Worm (Caenorhabditis elegans) whole organism, L3 larva: ENCODE results near the gene gly-11.
A peak's percentile ranks its signal among the peaks of the same experiment; 100 is the strongest.

Source experiments
- R02D3.7 ChIP-seq: fragments of 150-350 bp; optimal IDR thresholded peaks from 2 replicates; lab custom pipeline; 2014; ENCODE audit warnings: missing biosample characterization, missing genetic modification characterization
- ZK546.5 ChIP-seq: sonication (generic microtip); optimal IDR thresholded peaks from 2 replicates; lab custom pipeline; 2017; ENCODE audit warnings: missing biosample characterization, missing genetic modification characterization
- aly-2 ChIP-seq: fragments of 150-350 bp; optimal IDR thresholded peaks from 2 replicates; lab custom pipeline; 2014; ENCODE audit warnings: missing biosample characterization, missing genetic modification characterization
- ama-1 ChIP-seq: fragments of 150-350 bp; optimal IDR thresholded peaks from 2 replicates; lab custom pipeline; 2018
- ceh-16 ChIP-seq: sonication (generic microtip); optimal IDR thresholded peaks from 2 replicates; lab custom pipeline; 2017; ENCODE audit warnings: missing biosample characterization, missing genetic modification characterization
- ceh-28 ChIP-seq: fragments of 150-350 bp; optimal IDR thresholded peaks from 2 replicates; lab custom pipeline; 2014; ENCODE audit warnings: missing biosample characterization, missing genetic modification reagents, missing genetic modification characterization
- ceh-82 ChIP-seq: fragments of 150-350 bp; optimal IDR thresholded peaks from 2 replicates; lab custom pipeline; 2014; ENCODE audit warnings: missing biosample characterization, missing genetic modification characterization
- ceh-9 ChIP-seq: sonication (generic microtip); optimal IDR thresholded peaks from 2 replicates; lab custom pipeline; 2018; ENCODE audit warnings: missing biosample characterization, missing genetic modification characterization
- egl-27 ChIP-seq: sonication (generic microtip); optimal IDR thresholded peaks from 4 replicates; lab custom pipeline; 2017; ENCODE audit warnings: missing biosample characterization, missing genetic modification reagents, missing genetic modification characterization
- egl-5 ChIP-seq: fragments of 150-350 bp; optimal IDR thresholded peaks from 2 replicates; lab custom pipeline; 2017; ENCODE audit warnings: missing biosample characterization, missing genetic modification reagents, missing genetic modification characterization, inconsistent platforms
- elt-1 ChIP-seq: fragments of 150-350 bp; optimal IDR thresholded peaks from 2 replicates; lab custom pipeline; 2014; ENCODE audit warnings: missing biosample characterization, missing genetic modification characterization
- elt-2 ChIP-seq: sonication (generic microtip); optimal IDR thresholded peaks from 2 replicates; lab custom pipeline; 2016; ENCODE audit warnings: missing genetic modification reagents, mild to moderate bottlenecking, missing genetic modification characterization, missing compliant biosample characterization
- hmg-11 ChIP-seq: sonication (generic microtip); optimal IDR thresholded peaks from 2 replicates; lab custom pipeline; 2016; ENCODE audit warnings: missing genetic modification characterization, missing compliant biosample characterization
- lin-15B ChIP-seq: fragments of 150-350 bp; optimal IDR thresholded peaks from 2 replicates; lab custom pipeline; 2014; ENCODE audit warnings: missing biosample characterization, missing genetic modification characterization
- lin-39 ChIP-seq: fragments of 150-350 bp; optimal IDR thresholded peaks from 2 replicates; lab custom pipeline; 2018; ENCODE audit warnings: missing biosample characterization, missing genetic modification reagents, missing genetic modification characterization
- nfya-1 ChIP-seq: sonication (generic microtip); optimal IDR thresholded peaks from 2 replicates; lab custom pipeline; 2017; ENCODE audit warnings: missing genetic modification characterization, mild to moderate bottlenecking, missing compliant biosample characterization, antibody characterized with exemption, moderate library complexity; ENCODE audit not compliant: insufficient read depth
- nhr-11 ChIP-seq: fragments of 150-350 bp; optimal IDR thresholded peaks from 2 replicates; lab custom pipeline; 2014; ENCODE audit warnings: missing biosample characterization, missing genetic modification characterization
- nhr-23 ChIP-seq: fragments of 150-350 bp; optimal IDR thresholded peaks from 2 replicates; lab custom pipeline; 2014; ENCODE audit warnings: missing biosample characterization, missing genetic modification reagents, missing genetic modification characterization
- nhr-237 ChIP-seq: fragments of 150-350 bp; optimal IDR thresholded peaks from 2 replicates; lab custom pipeline; 2014; ENCODE audit warnings: missing biosample characterization, missing genetic modification characterization
- nhr-25 ChIP-seq: sonication (generic microtip); optimal IDR thresholded peaks from 2 replicates; lab custom pipeline; 2017; ENCODE audit warnings: missing biosample characterization, missing genetic modification characterization
- nhr-43 ChIP-seq: sonication (generic microtip); optimal IDR thresholded peaks from 2 replicates; lab custom pipeline; 2016; ENCODE audit warnings: mild to moderate bottlenecking, missing genetic modification characterization, missing compliant biosample characterization; ENCODE audit not compliant: poor library complexity, severe bottlenecking
- nhr-67 ChIP-seq: fragments of 150-350 bp; optimal IDR thresholded peaks from 2 replicates; lab custom pipeline; 2014; ENCODE audit warnings: missing biosample characterization, missing genetic modification characterization
- nhr-76 ChIP-seq: fragments of 150-350 bp; sonication (generic microtip); optimal IDR thresholded peaks from 5 replicates; lab custom pipeline; 2014; ENCODE audit warnings: missing biosample characterization, missing genetic modification characterization
- pha-4 ChIP-seq: fragments of 150-350 bp; optimal IDR thresholded peaks from 2 replicates; lab custom pipeline; 2014; ENCODE audit warnings: missing biosample characterization, missing genetic modification reagents, missing genetic modification characterization
- pqm-1 ChIP-seq: fragments of 150-350 bp; optimal IDR thresholded peaks from 2 replicates; lab custom pipeline; 2017; ENCODE audit warnings: missing biosample characterization, missing genetic modification characterization, inconsistent platforms
- sea-2 ChIP-seq: fragments of 150-350 bp; sonication (generic microtip); optimal IDR thresholded peaks from 4 replicates; lab custom pipeline; 2014; ENCODE audit warnings: missing biosample characterization, missing genetic modification reagents, missing genetic modification characterization
- skn-1 ChIP-seq: fragments of 150-350 bp; optimal IDR thresholded peaks from 2 replicates; lab custom pipeline; 2014; ENCODE audit warnings: missing biosample characterization, missing genetic modification characterization
- unc-62 ChIP-seq: fragments of 150-350 bp; sonication (generic microtip); optimal IDR thresholded peaks from 4 replicates; lab custom pipeline; 2014; ENCODE audit warnings: missing biosample characterization, missing genetic modification reagents, missing genetic modification characterization
- zag-1 ChIP-seq: fragments of 150-350 bp; optimal IDR thresholded peaks from 2 replicates; lab custom pipeline; 2014; ENCODE audit warnings: missing biosample characterization, missing genetic modification characterization
- ztf-11 ChIP-seq: fragments of 150-350 bp; optimal IDR thresholded peaks from 2 replicates; lab custom pipeline; 2014; ENCODE audit warnings: missing biosample characterization, missing genetic modification characterization
- ztf-4 ChIP-seq: fragments of 150-350 bp; optimal IDR thresholded peaks from 2 replicates; lab custom pipeline; 2014; ENCODE audit warnings: missing biosample characterization, missing genetic modification characterization

The gly-11 gene

ce11 chrIII:12143792-12144191 lies 33.3 kb downstream of the gly-11 start:
- TF ChIP-seq elt-1 (tag; lab: Kevin White, UChicago) (no peak), nhr-25 (tag; lab: Kevin White, UChicago) (no peak), ceh-82 (tag; lab: Kevin White, UChicago) (no peak), aly-2 (no peak), pha-4 (tag; lab: Kevin White, UChicago) (no peak), egl-5 (tag; lab: Kevin White, UChicago) (no peak), lin-15B (tag; lab: Kevin White, UChicago) (no peak), ztf-4 (tag; lab: Kevin White, UChicago) (no peak), ceh-9 (tag; lab: Kevin White, UChicago) (no peak), ZK546.5 (tag; lab: Kevin White, UChicago) (no peak), egl-27 (no peak), nhr-237 (tag; lab: Kevin White, UChicago) (no peak), nhr-67 (tag; lab: Kevin White, UChicago) (no peak), nhr-43 (no peak), skn-1 (tag; lab: Kevin White, UChicago) (no peak), R02D3.7 (tag; lab: Kevin White, UChicago) (no peak), hmg-11 (tag; lab: Kevin White, UChicago) (no peak)
- TF ChIP-seq, all 47 proteins: peak for 0

ce11 chrIII:12142419-12143107 lies 34.5 kb downstream of the gly-11 start:
- TF ChIP-seq pha-4 (tag; lab: Kevin White, UChicago) (no peak), nfya-1 (tag; lab: Kevin White, UChicago) (peak; percentile 89), pqm-1 (tag; lab: Kevin White, UChicago) (no peak), zag-1 (no peak), nhr-23 (tag; lab: Kevin White, UChicago) (peak; percentile 83)

- TF ChIP-seq ztf-11 (tag; lab: Kevin White, UChicago) (no peak), nhr-25 (tag; lab: Kevin White, UChicago) (peak; percentile 31), ztf-4 (tag; lab: Kevin White, UChicago) (no peak)
Measured at ce11 chrIII:12139471-12139870, 37.6 kb downstream of the gly-11 start.

ce11 chrIII:12138235-12138634 lies 38.8 kb downstream of the gly-11 start:
- TF ChIP-seq ceh-28 (tag; lab: Kevin White, UChicago) = no peak
- peak; percentile 22 for TF ChIP-seq pqm-1 (tag; lab: Kevin White, UChicago)
- TF ChIP-seq pha-4 (tag; lab: Kevin White, UChicago) = peak; percentile 32
- TF ChIP-seq elt-2 = peak; percentile 68
- no peak for TF ChIP-seq nhr-23 (tag; lab: Kevin White, UChicago)

- TF ChIP-seq ZK546.5 (tag; lab: Kevin White, UChicago) (no peak), nhr-76 (tag; lab: Kevin White, UChicago) (no peak), nhr-237 (tag; lab: Kevin White, UChicago) (no peak), nhr-11 (tag; lab: Kevin White, UChicago) (no peak), nhr-67 (tag; lab: Kevin White, UChicago) (no peak), unc-62 (GFP tag; lab: Kevin White, UChicago) (no peak), nfya-1 (tag; lab: Kevin White, UChicago) (peak; percentile 98)
Measured at ce11 chrIII:12137515-12137914, 39.5 kb downstream of the gly-11 start.

ce11 chrIII:12137095-12137494 lies 40.0 kb downstream of the gly-11 start:
- TF ChIP-seq nhr-23 (tag; lab: Kevin White, UChicago) (no peak), sea-2 (GFP tag; lab: Kevin White, UChicago) (no peak), lin-39 (tag; lab: Kevin White, UChicago) (no peak), ztf-4 (tag; lab: Kevin White, UChicago) (no peak), ceh-16 (no peak), pha-4 (tag; lab: Kevin White, UChicago) (no peak), skn-1 (tag; lab: Kevin White, UChicago) (no peak), nhr-11 (tag; lab: Kevin White, UChicago) (no peak), zag-1 (no peak), ceh-9 (tag; lab: Kevin White, UChicago) (no peak), nhr-43 (no peak), nhr-76 (tag; lab: Kevin White, UChicago) (no peak), aly-2 (no peak), ama-1 (lab: Kevin White, UChicago) (no peak), elt-2 (no peak)
